Worm (Caenorhabditis elegans) whole organism, L4 larva: ENCODE data around the gene H02F09.3.

Experiments used
- F49E8.2 ChIP-seq: sonication (generic microtip); optimal IDR thresholded peaks from 2 replicates; lab custom pipeline; 2016; ENCODE audit warnings: missing compliant biosample characterization, mild to moderate bottlenecking, missing genetic modification characterization, borderline replicate concordance
- R02D3.7 ChIP-seq: fragments of 150-350 bp; sonication (generic microtip); optimal IDR thresholded peaks from 3 replicates; lab custom pipeline; 2014; ENCODE audit warnings: missing biosample characterization, missing genetic modification characterization
- Y48G9A.11 ChIP-seq: fragments of 200-800 bp; sonication (Bioruptor generic); IDR thresholded peaks from 2 replicates; pipeline ENCODE4 v1.3.6; 2022; ENCODE audit warnings: missing genetic modification reagents, missing genetic modification characterization, missing compliant biosample characterization
- Y75B8A.6 ChIP-seq: fragments of 200-800 bp; sonication (Bioruptor generic); IDR thresholded peaks from 2 replicates; pipeline ENCODE4 v1.3.6; 2022; ENCODE audit warnings: missing genetic modification reagents, missing genetic modification characterization, missing compliant biosample characterization
- ceh-20 ChIP-seq: fragments of 200-800 bp; sonication (Bioruptor generic); IDR thresholded peaks from 2 replicates; pipeline ENCODE4 v1.3.6; 2022; ENCODE audit warnings: missing genetic modification reagents, missing genetic modification characterization, missing compliant biosample characterization
- daf-12 ChIP-seq: fragments of 150-350 bp; optimal IDR thresholded peaks from 2 replicates; lab custom pipeline; 2014; ENCODE audit warnings: missing biosample characterization, missing genetic modification reagents, missing genetic modification characterization
- dmd-8 ChIP-seq: fragments of 200-800 bp; sonication (Bioruptor generic); IDR thresholded peaks from 2 replicates; pipeline ENCODE4 v1.3.6; 2022; ENCODE audit warnings: missing genetic modification characterization, missing compliant biosample characterization
- dpl-1 ChIP-seq: fragments of 150-350 bp; optimal IDR thresholded peaks from 2 replicates; lab custom pipeline; 2014; ENCODE audit warnings: missing biosample characterization, missing genetic modification reagents, missing genetic modification characterization
- duxl-1 ChIP-seq: sonication (generic microtip); optimal IDR thresholded peaks from 2 replicates; lab custom pipeline; 2016; ENCODE audit warnings: mild to moderate bottlenecking, missing genetic modification characterization, moderate library complexity, missing compliant biosample characterization; ENCODE audit not compliant: poor library complexity
- dve-1 ChIP-seq: sonication (generic microtip); optimal IDR thresholded peaks from 2 replicates; lab custom pipeline; 2017; ENCODE audit warnings: antibody characterized with exemption, mild to moderate bottlenecking, missing genetic modification characterization, missing compliant biosample characterization; ENCODE audit not compliant: insufficient read depth
- egl-27 ChIP-seq: sonication (generic microtip); optimal IDR thresholded peaks from 3 replicates; lab custom pipeline; 2017; ENCODE audit warnings: missing biosample characterization, missing genetic modification reagents, missing genetic modification characterization
- fos-1 ChIP-seq: fragments of 150-350 bp; optimal IDR thresholded peaks from 2 replicates; lab custom pipeline; 2014; ENCODE audit warnings: missing biosample characterization, missing genetic modification characterization
- gei-8 ChIP-seq: fragments of 200-800 bp; sonication (Bioruptor generic); optimal IDR thresholded peaks from 2 replicates; lab custom pipeline; 2018; ENCODE audit warnings: mild to moderate bottlenecking, missing genetic modification characterization, missing compliant biosample characterization
- hlh-11 ChIP-seq: fragments of 200-800 bp; sonication (Bioruptor generic); optimal IDR thresholded peaks from 2 replicates; lab custom pipeline; 2018; ENCODE audit warnings: mild to moderate bottlenecking, missing genetic modification characterization, missing compliant biosample characterization
- hlh-30 ChIP-seq: sonication (generic microtip); optimal IDR thresholded peaks from 2 replicates; lab custom pipeline; 2017; ENCODE audit warnings: antibody characterized with exemption, mild to moderate bottlenecking, missing genetic modification characterization, missing compliant biosample characterization; ENCODE audit not compliant: insufficient read depth
- hmg-1.1 ChIP-seq: fragments of 200-800 bp; sonication (Bioruptor generic); IDR thresholded peaks from 2 replicates; pipeline ENCODE4 v1.3.6; 2022; ENCODE audit warnings: missing genetic modification reagents, missing genetic modification characterization, missing compliant biosample characterization
- jun-1 ChIP-seq: fragments of 150-350 bp; optimal IDR thresholded peaks from 2 replicates; lab custom pipeline; 2014; ENCODE audit warnings: missing biosample characterization, missing genetic modification reagents, missing genetic modification characterization
- lin-13 ChIP-seq: fragments of 150-350 bp; optimal IDR thresholded peaks from 2 replicates; lab custom pipeline; 2014; ENCODE audit warnings: missing biosample characterization, missing genetic modification reagents, missing genetic modification characterization
- lin-39 ChIP-seq: fragments of 150-350 bp; optimal IDR thresholded peaks from 2 replicates; lab custom pipeline; 2014; ENCODE audit warnings: missing biosample characterization, missing genetic modification reagents, missing genetic modification characterization
- mdl-1 ChIP-seq, 2 experiments: fragments of 150-350 bp in 1 of 2; sonication (generic microtip) in 1 of 2; optimal IDR thresholded peaks; 2 replicates each; lab custom pipeline; 2014 to 2017; ENCODE audit warnings: missing biosample characterization in 2 of 2, missing genetic modification characterization in 2 of 2
- mdt-29 ChIP-seq: fragments of 200-800 bp; sonication (Bioruptor generic); IDR thresholded peaks from 2 replicates; pipeline ENCODE4 v1.3.6; 2022; ENCODE audit warnings: missing genetic modification reagents, missing genetic modification characterization, missing compliant biosample characterization
- mep-1 ChIP-seq: fragments of 150-350 bp; sonication (generic microtip); optimal IDR thresholded peaks from 3 replicates; lab custom pipeline; 2014; ENCODE audit warnings: missing biosample characterization, missing genetic modification characterization
- mes-2 ChIP-seq: sonication (generic microtip); optimal IDR thresholded peaks from 2 replicates; lab custom pipeline; 2016; ENCODE audit warnings: missing genotype, mild to moderate bottlenecking, missing genetic modification characterization, missing compliant biosample characterization; ENCODE audit not compliant: poor library complexity, severe bottlenecking
- nhr-11 ChIP-seq: fragments of 150-350 bp; optimal IDR thresholded peaks from 2 replicates; lab custom pipeline; 2014; ENCODE audit warnings: missing biosample characterization, missing genetic modification characterization
- nhr-28 ChIP-seq: fragments of 150-350 bp; optimal IDR thresholded peaks from 2 replicates; lab custom pipeline; 2014; ENCODE audit warnings: missing biosample characterization, missing genetic modification characterization
- nhr-48 ChIP-seq: sonication (generic microtip); optimal IDR thresholded peaks from 2 replicates; lab custom pipeline; 2016; ENCODE audit warnings: mild to moderate bottlenecking, missing genetic modification characterization, missing compliant biosample characterization
- nhr-6 ChIP-seq: fragments of 150-350 bp; optimal IDR thresholded peaks from 2 replicates; lab custom pipeline; 2014; ENCODE audit warnings: missing biosample characterization, missing genetic modification characterization
- nhr-76 ChIP-seq: fragments of 150-350 bp; optimal IDR thresholded peaks from 2 replicates; lab custom pipeline; 2014; ENCODE audit warnings: missing biosample characterization, missing genetic modification characterization
- pha-4 ChIP-seq, 2 experiments: fragments of 150-350 bp in 1 of 2; fragments of 200-800 bp in 1 of 2; sonication (Bioruptor generic) in 1 of 2; IDR thresholded peaks in 1 of 2; optimal IDR thresholded peaks in 1 of 2; 2 replicates each; pipeline versions ENCODE4 v1.3.6 to Lab custom; 2014 to 2022; ENCODE audit warnings: missing genetic modification characterization in 2 of 2, missing genetic modification reagents in 2 of 2, missing biosample characterization in 1 of 2, missing compliant biosample characterization in 1 of 2
- php-3 ChIP-seq: fragments of 200-800 bp; sonication (Bioruptor generic); IDR thresholded peaks from 2 replicates; pipeline ENCODE4 v1.3.6; 2022; ENCODE audit warnings: missing genetic modification reagents, missing genetic modification characterization, missing compliant biosample characterization
- pqm-1 ChIP-seq: sonication (generic microtip); optimal IDR thresholded peaks from 2 replicates; lab custom pipeline; 2017; ENCODE audit warnings: missing biosample characterization, missing genetic modification characterization
- set-16 ChIP-seq: fragments of 200-800 bp; sonication (Bioruptor generic); IDR thresholded peaks from 2 replicates; pipeline ENCODE4 v1.3.6; 2022; ENCODE audit warnings: missing genetic modification reagents, missing genetic modification characterization, missing compliant biosample characterization
- snpc-4 ChIP-seq: fragments of 150-350 bp; optimal IDR thresholded peaks from 2 replicates; lab custom pipeline; 2014; ENCODE audit warnings: missing biosample characterization, missing genetic modification characterization
- zip-2 ChIP-seq: fragments of 150-350 bp; optimal IDR thresholded peaks from 2 replicates; lab custom pipeline; 2014; ENCODE audit warnings: missing biosample characterization, missing genetic modification characterization

The H02F09.3 gene

ce11 chrX:1527338-1527737 lies 41.1 kb upstream of the H02F09.3 start (continued):
- TF ChIP-seq mdt-29 (GFP tag; lab: Robert Waterston, UW), result no peak
- TF ChIP-seq mdl-1 (tag; optimal IDR thresholded peaks at IDR 0.05; lab: Kevin White, UChicago), result peak in 1 of 2 experiments; percentile 35
- no peak for TF ChIP-seq dpl-1 (GFP tag; lab: Kevin White, UChicago)
- TF ChIP-seq hmg-1.1 (GFP tag; lab: Robert Waterston, UW), result 0 out of 2 replicates have a peak, but pooled peaks have one; percentile 22
- no peak for TF ChIP-seq nhr-48
- TF ChIP-seq dve-1 (tag; lab: Kevin White, UChicago), result peak; percentile 79

ce11 chrX:1528107-1528506 lies 40.4 kb upstream of the H02F09.3 start:
- TF ChIP-seq nhr-76 (tag; lab: Kevin White, UChicago) (no peak), lin-13 (no peak), Y48G9A.11 (GFP tag; lab: Robert Waterston, UW) (no peak), nhr-28 (no peak), php-3 (GFP tag; lab: Robert Waterston, UW) (no peak), gei-8 (GFP tag; lab: Kevin White, UChicago) (no peak), Y75B8A.6 (GFP tag; lab: Robert Waterston, UW) (no peak)
- TF ChIP-seq, all 104 proteins: peak for 0

ce11 chrX:1529013-1529412 lies 39.5 kb upstream of the H02F09.3 start:
- TF ChIP-seq duxl-1 (no peak), jun-1 (tag; lab: Kevin White, UChicago) (no peak), F49E8.2 (no peak), mep-1 (peak; percentile 41), daf-12 (tag; lab: Kevin White, UChicago) (no peak), fos-1 (no peak), nhr-6 (tag; lab: Kevin White, UChicago) (peak; percentile 16), snpc-4 (tag; lab: Kevin White, UChicago) (no peak), hlh-30 (peak; percentile 63), pqm-1 (no peak), lin-39 (tag; lab: Kevin White, UChicago) (no peak), zip-2 (tag; lab: Kevin White, UChicago) (no peak), hlh-11 (tag; lab: Kevin White, UChicago) (peak; percentile 25), pha-4 (GFP tag; IDR thresholded peaks at IDR 0.05; lab: Robert Waterston, UW) (no peak), pha-4 (tag; optimal IDR thresholded peaks at IDR 0.05; lab: Kevin White, UChicago) (no peak), Y75B8A.6 (GFP tag; lab: Robert Waterston, UW) (no peak), mes-2 (tag; lab: Kevin White, UChicago) (no peak), hmg-1.1 (GFP tag; lab: Robert Waterston, UW) (peak; percentile 67), R02D3.7 (no peak), set-16 (GFP tag; lab: Robert Waterston, UW) (peak; percentile 78), dpl-1 (GFP tag; lab: Kevin White, UChicago) (no peak), gei-8 (GFP tag; lab: Kevin White, UChicago) (no peak), egl-27 (no peak), nhr-11 (no peak), mdl-1 (tag; optimal IDR thresholded peaks at IDR 0.05; lab: Kevin White, UChicago) (peak in 1 of 2 experiments; percentile 1), dve-1 (tag; lab: Kevin White, UChicago) (no peak), dmd-8 (GFP tag; lab: Robert Waterston, UW) (no peak), nhr-48 (no peak)

- no peak for TF ChIP-seq ceh-20 (GFP tag; lab: Robert Waterston, UW)
Observed at ce11 chrX:1535261-1535660, 33.2 kb upstream of the H02F09.3 start, which contains the start of gene K06A9.3. Gene K06A9.3, minus strand, starts transcription at chrX:1535361.
